Fruit fly (Drosophila melanogaster): ENCODE measurements around the gene eas.

- TF ChIP-seq CG8478 (optimal IDR thresholded peaks at IDR 0.05), result no peak
- TF ChIP-seq CTCF (optimal IDR thresholded peaks at IDR 0.05), result no peak
Observed at dm6 chrX:16243989-16244388, 34.1 kb upstream of the eas start.
